Worm (Caenorhabditis elegans) whole organism, young adult: ENCODE data around the gene F32D8.5.

ENCODE experiments used
- D2030.7 ChIP-seq: fragments of 200-800 bp; sonication (Bioruptor generic); IDR thresholded peaks from 2 replicates; pipeline ENCODE4 v1.3.6; 2022; ENCODE audit warnings: missing genetic modification reagents, missing genetic modification characterization, missing compliant biosample characterization
- F22D6.2 ChIP-seq: sonication (generic microtip); optimal IDR thresholded peaks from 2 replicates; lab custom pipeline; 2016; ENCODE audit warnings: mild to moderate bottlenecking, missing genetic modification characterization, missing compliant biosample characterization
- F37B4.10 ChIP-seq: fragments of 200-800 bp; sonication (Bioruptor generic); IDR thresholded peaks from 2 replicates; pipeline ENCODE4 v1.3.6; 2022; ENCODE audit warnings: missing genetic modification characterization, missing compliant biosample characterization
- F55B11.4 ChIP-seq: sonication (generic microtip); optimal IDR thresholded peaks from 2 replicates; lab custom pipeline; 2016; ENCODE audit warnings: missing compliant biosample characterization, missing genetic modification characterization, borderline replicate concordance; ENCODE audit not compliant: insufficient read depth
- F57A8.1 ChIP-seq: fragments of 200-800 bp; sonication (Bioruptor generic); optimal IDR thresholded peaks from 2 replicates; lab custom pipeline; 2018; ENCODE audit warnings: mild to moderate bottlenecking, missing genetic modification characterization, moderate library complexity, missing compliant biosample characterization
- F57C9.4 ChIP-seq: sonication (generic microtip); optimal IDR thresholded peaks from 2 replicates; lab custom pipeline; 2017; ENCODE audit warnings: mild to moderate bottlenecking, missing genetic modification characterization, missing compliant biosample characterization
- K12H6.12 ChIP-seq: fragments of 200-800 bp; sonication (Bioruptor generic); optimal IDR thresholded peaks from 2 replicates; lab custom pipeline; 2018; ENCODE audit warnings: mild to moderate bottlenecking, missing genetic modification characterization, missing compliant biosample characterization
- T07F8.4 ChIP-seq: sonication (generic microtip); optimal IDR thresholded peaks from 2 replicates; lab custom pipeline; 2016; ENCODE audit warnings: mild to moderate bottlenecking, missing genetic modification characterization, moderate library complexity, missing compliant biosample characterization
- T26A5.8 ChIP-seq: sonication (generic microtip); optimal IDR thresholded peaks from 2 replicates; lab custom pipeline; 2016; ENCODE audit warnings: missing genetic modification characterization, missing compliant biosample characterization
- Y53F4B.3 ChIP-seq: fragments of 200-800 bp; sonication (Bioruptor generic); IDR thresholded peaks from 2 replicates; pipeline ENCODE4 v1.3.6; 2022; ENCODE audit warnings: missing genetic modification reagents, missing genetic modification characterization, missing compliant biosample characterization
- Y56A3A.18 ChIP-seq: fragments of 200-800 bp; sonication (Bioruptor generic); IDR thresholded peaks from 2 replicates; pipeline ENCODE4 v1.3.6; 2022; ENCODE audit warnings: missing genetic modification reagents, missing genetic modification characterization, missing compliant biosample characterization
- Y67H2A.10 ChIP-seq: fragments of 200-800 bp; sonication (Bioruptor generic); conservative IDR thresholded peaks from 2 replicates; pipeline ENCODE4 v1.3.6; 2022; ENCODE audit warnings: missing genetic modification reagents, missing genetic modification characterization, missing compliant biosample characterization
- ZK185.1 ChIP-seq: sonication (generic microtip); optimal IDR thresholded peaks from 2 replicates; lab custom pipeline; 2016; ENCODE audit warnings: mild to moderate bottlenecking, missing genetic modification characterization, missing compliant biosample characterization; ENCODE audit not compliant: poor library complexity, severe bottlenecking
- akir-1 ChIP-seq: fragments of 200-800 bp; sonication (Bioruptor generic); optimal IDR thresholded peaks from 2 replicates; lab custom pipeline; 2018; ENCODE audit warnings: mild to moderate bottlenecking, missing genetic modification characterization, moderate library complexity, missing compliant biosample characterization
- cebp-2 ChIP-seq: fragments of 200-800 bp; sonication (Bioruptor generic); IDR thresholded peaks from 2 replicates; pipeline ENCODE4 v1.3.6; 2022; ENCODE audit warnings: missing genetic modification characterization, missing compliant biosample characterization
- ceh-40 ChIP-seq: fragments of 200-800 bp; sonication (Bioruptor generic); IDR thresholded peaks from 2 replicates; pipeline ENCODE4 v1.3.6; 2022; ENCODE audit warnings: missing genetic modification characterization, missing compliant biosample characterization
- ceh-58 ChIP-seq: fragments of 200-800 bp; sonication (Bioruptor generic); IDR thresholded peaks from 2 replicates; pipeline ENCODE4 v1.3.6; 2022; ENCODE audit warnings: missing genetic modification characterization, missing compliant biosample characterization
- ceh-79 ChIP-seq: sonication (generic microtip); optimal IDR thresholded peaks from 2 replicates; lab custom pipeline; 2017; ENCODE audit warnings: mild to moderate bottlenecking, missing genetic modification characterization, missing compliant biosample characterization
- chd-7 ChIP-seq: sonication (generic microtip); optimal IDR thresholded peaks from 2 replicates; lab custom pipeline; 2016; ENCODE audit warnings: mild to moderate bottlenecking, missing genetic modification characterization, moderate library complexity, missing compliant biosample characterization
- dox-1 ChIP-seq: fragments of 200-800 bp; sonication (Bioruptor generic); IDR thresholded peaks from 2 replicates; pipeline ENCODE4 v1.3.6; 2022; ENCODE audit warnings: missing genetic modification reagents, missing genetic modification characterization, missing compliant biosample characterization
- egl-44 ChIP-seq: fragments of 200-800 bp; sonication (Bioruptor generic); IDR thresholded peaks from 2 replicates; pipeline ENCODE4 v1.3.6; 2022; ENCODE audit warnings: missing genetic modification reagents, missing genetic modification characterization, missing compliant biosample characterization
- fkh-3 ChIP-seq: sonication (generic microtip); optimal IDR thresholded peaks from 2 replicates; lab custom pipeline; 2016; ENCODE audit warnings: mild to moderate bottlenecking, missing genetic modification characterization, missing compliant biosample characterization
- gei-17 ChIP-seq: fragments of 200-800 bp; sonication (Bioruptor generic); optimal IDR thresholded peaks from 2 replicates; lab custom pipeline; 2018; ENCODE audit warnings: mild to moderate bottlenecking, missing genetic modification characterization, missing compliant biosample characterization
- hmg-20 ChIP-seq: fragments of 200-800 bp; sonication (Bioruptor generic); IDR thresholded peaks from 2 replicates; pipeline ENCODE4 v1.3.6; 2022; ENCODE audit warnings: missing genetic modification reagents, missing genetic modification characterization, missing compliant biosample characterization
- hrde-1 ChIP-seq: sonication (generic microtip); optimal IDR thresholded peaks from 2 replicates; lab custom pipeline; 2016; ENCODE audit warnings: missing genetic modification characterization, mild to moderate bottlenecking, missing compliant biosample characterization, moderate library complexity, missing genotype, missing genetic modification reagents, borderline replicate concordance
- hsf-1 ChIP-seq: fragments of 200-800 bp; sonication (Bioruptor generic); IDR thresholded peaks from 2 replicates; pipeline ENCODE4 v1.3.6; 2022; ENCODE audit warnings: missing genetic modification reagents, missing genetic modification characterization, missing compliant biosample characterization
- lsy-27 ChIP-seq: sonication (generic microtip); optimal IDR thresholded peaks from 2 replicates; lab custom pipeline; 2017; ENCODE audit warnings: missing genetic modification characterization, mild to moderate bottlenecking, missing compliant biosample characterization, antibody characterized with exemption, missing genotype, borderline replicate concordance; ENCODE audit not compliant: insufficient read depth
- madf-6 ChIP-seq: fragments of 200-800 bp; sonication (Bioruptor generic); IDR thresholded peaks from 2 replicates; pipeline ENCODE4 v1.3.6; 2022; ENCODE audit warnings: missing genetic modification reagents, missing genetic modification characterization, missing compliant biosample characterization
- madf-8 ChIP-seq: fragments of 200-800 bp; sonication (Bioruptor generic); conservative IDR thresholded peaks from 2 replicates; pipeline ENCODE4 v1.3.6; 2022; ENCODE audit warnings: missing genetic modification reagents, missing genetic modification characterization, missing compliant biosample characterization
- mel-28 ChIP-seq: sonication (generic microtip); optimal IDR thresholded peaks from 2 replicates; lab custom pipeline; 2016; ENCODE audit warnings: borderline replicate concordance, mild to moderate bottlenecking, missing genetic modification characterization, missing compliant biosample characterization
- mes-4 ChIP-seq: sonication (generic microtip); optimal IDR thresholded peaks from 2 replicates; lab custom pipeline; 2016; ENCODE audit warnings: missing genotype, missing genetic modification characterization, missing compliant biosample characterization
- mxl-1 ChIP-seq: sonication (generic microtip); optimal IDR thresholded peaks from 2 replicates; lab custom pipeline; 2016; ENCODE audit warnings: missing genetic modification characterization, missing compliant biosample characterization
- nfya-1 ChIP-seq: sonication (generic microtip); optimal IDR thresholded peaks from 2 replicates; lab custom pipeline; 2017; ENCODE audit warnings: antibody characterized with exemption, missing compliant biosample characterization, missing genetic modification characterization, borderline replicate concordance; ENCODE audit not compliant: insufficient read depth
- nfya-2 ChIP-seq: fragments of 200-800 bp; sonication (Bioruptor generic); IDR thresholded peaks from 2 replicates; pipeline ENCODE4 v1.3.6; 2022; ENCODE audit warnings: missing genetic modification reagents, missing genetic modification characterization, missing compliant biosample characterization
- nfyb-1 ChIP-seq: fragments of 200-800 bp; sonication (Bioruptor generic); IDR thresholded peaks from 2 replicates; pipeline ENCODE4 v1.3.6; 2022; ENCODE audit warnings: missing genetic modification reagents, missing genetic modification characterization, missing compliant biosample characterization
- nhr-179 ChIP-seq: sonication (generic microtip); optimal IDR thresholded peaks from 2 replicates; lab custom pipeline; 2016; ENCODE audit warnings: mild to moderate bottlenecking, missing genetic modification characterization, missing compliant biosample characterization
- nhr-80 ChIP-seq: sonication (generic microtip); optimal IDR thresholded peaks from 2 replicates; lab custom pipeline; 2016; ENCODE audit warnings: missing genetic modification characterization, missing compliant biosample characterization
- rcor-1 ChIP-seq: fragments of 200-800 bp; sonication (Bioruptor generic); IDR thresholded peaks from 2 replicates; pipeline ENCODE4 v1.3.6; 2022; ENCODE audit warnings: missing genetic modification reagents, missing genetic modification characterization, missing compliant biosample characterization
- rpc-1 ChIP-seq, 2 experiments: fragments of 150-350 bp in 1 of 2; sonication (generic microtip) in 1 of 2; optimal IDR thresholded peaks; 2 replicates each; lab custom pipeline; 2014 to 2018; ENCODE audit warnings: missing biosample characterization in 1 of 2, missing genetic modification characterization in 1 of 2, missing genetic modification reagents in 1 of 2, missing genotype in 1 of 2
- snpc-4 ChIP-seq, 5 experiments: fragments of 150-350 bp in 1 of 5; sonication (generic microtip) in 4 of 5; optimal IDR thresholded peaks; 2 replicates each; lab custom pipeline; 2014 to 2018; ENCODE audit warnings: missing genetic modification characterization in 5 of 5, missing biosample characterization in 3 of 5, antibody characterized with exemption in 2 of 5, mild to moderate bottlenecking in 2 of 5, missing compliant biosample characterization in 2 of 5, missing genotype in 2 of 5, moderate library complexity in 2 of 5, missing genetic modification reagents in 1 of 5
- somi-1 ChIP-seq: fragments of 200-800 bp; sonication (Bioruptor generic); optimal IDR thresholded peaks from 2 replicates; lab custom pipeline; 2018; ENCODE audit warnings: mild to moderate bottlenecking, missing genetic modification characterization, missing compliant biosample characterization
- tbx-9 ChIP-seq: sonication (generic microtip); optimal IDR thresholded peaks from 2 replicates; lab custom pipeline; 2016; ENCODE audit warnings: borderline replicate concordance, missing genetic modification characterization, inconsistent platforms, missing compliant biosample characterization
- tlf-1 ChIP-seq: fragments of 200-800 bp; sonication (Bioruptor generic); optimal IDR thresholded peaks from 2 replicates; lab custom pipeline; 2018; ENCODE audit warnings: mild to moderate bottlenecking, missing genetic modification characterization, missing compliant biosample characterization
- unc-130 ChIP-seq: sonication (generic microtip); optimal IDR thresholded peaks from 2 replicates; lab custom pipeline; 2016; ENCODE audit warnings: missing genetic modification reagents, missing genetic modification characterization, missing compliant biosample characterization
- ztf-3 ChIP-seq: fragments of 200-800 bp; sonication (Bioruptor generic); optimal IDR thresholded peaks from 2 replicates; lab custom pipeline; 2018; ENCODE audit warnings: mild to moderate bottlenecking, missing genetic modification characterization, missing compliant biosample characterization

The F32D8.5 gene

ce11 chrV:10896706-10897105, 2.1 kb downstream of the F32D8.5 start:
- TF ChIP-seq nfyb-1 = no peak
- TF ChIP-seq F55B11.4 = no peak
- no peak for TF ChIP-seq T26A5.8
- no peak for TF ChIP-seq nfya-2 (GFP tag; lab: Robert Waterston, UW)
- TF ChIP-seq hsf-1 (GFP tag; lab: Robert Waterston, UW) = no peak
- no peak for TF ChIP-seq madf-8
- no peak for TF ChIP-seq K12H6.12 (tag; lab: Kevin White, UChicago)
- TF ChIP-seq rpc-1 (optimal IDR thresholded peaks at IDR 0.05; lab: Kevin White, UChicago) = no peak
- TF ChIP-seq rpc-1 (tag; optimal IDR thresholded peaks at IDR 0.05; lab: Kevin White, UChicago) = no peak
- no peak for TF ChIP-seq gei-17 (GFP tag; lab: Kevin White, UChicago)
- TF ChIP-seq ceh-58 = 0 out of 2 replicates have a peak, but pooled peaks have one; percentile 5
- no peak for TF ChIP-seq ceh-79 (tag; lab: Kevin White, UChicago)
- 0 out of 2 replicates have a peak, but pooled peaks have one; percentile 10 for TF ChIP-seq Y56A3A.18 (GFP tag; lab: Robert Waterston, UW)
- TF ChIP-seq akir-1 (GFP tag; lab: Kevin White, UChicago) = no peak

ce11 chrV:10897106-10897171, 2.3 kb downstream of the F32D8.5 start, which contains the start of gene sec-61.G:
sec-61.G (minus strand) TSS chrV:10897143.
- TF ChIP-seq rcor-1 (GFP tag; lab: Robert Waterston, UW) = no peak
- TF ChIP-seq nhr-80 = no peak
- no peak for TF ChIP-seq nfya-1 (tag; lab: Kevin White, UChicago)
- TF ChIP-seq snpc-4 (GFP tag; optimal IDR thresholded peaks at IDR 0.05; lab: Kevin White, UChicago) = no peak
- TF ChIP-seq snpc-4 (tag; optimal IDR thresholded peaks at IDR 0.05; lab: Kevin White, UChicago) = no peak
- no peak for TF ChIP-seq F57A8.1
- TF ChIP-seq fkh-3 (tag; lab: Kevin White, UChicago) = no peak
- TF ChIP-seq mes-4 (tag; lab: Kevin White, UChicago) = no peak
- TF ChIP-seq akir-1 (GFP tag; lab: Kevin White, UChicago) = no peak

DNA sequence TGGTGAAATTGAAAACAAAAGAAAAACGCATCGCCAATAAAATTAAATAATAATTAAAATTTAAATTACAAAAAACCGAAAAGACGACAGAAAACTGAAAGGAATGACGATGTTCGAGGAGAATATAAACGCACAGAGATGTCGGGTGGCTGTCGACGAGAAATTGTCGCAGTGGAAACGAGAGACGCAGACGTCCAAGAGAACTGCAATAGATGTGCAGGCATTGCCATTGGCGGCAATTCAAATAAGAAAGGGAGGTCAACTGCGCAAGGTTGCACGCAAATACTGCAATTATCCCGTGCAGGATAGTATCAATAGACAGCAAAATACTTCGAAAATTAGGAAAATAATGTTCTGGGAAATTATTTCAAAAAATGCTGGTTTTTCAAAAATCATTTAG, 2.6 kb downstream of the F32D8.5 start:
- TF ChIP-seq F22D6.2 (tag; lab: Kevin White, UChicago) (peak; percentile 91), F37B4.10 (0 out of 2 replicates have a peak, but pooled peaks have one; percentile 90), lsy-27 (no peak), ztf-3 (peak; percentile 94), chd-7 (tag; lab: Kevin White, UChicago) (peak; percentile 97), mel-28 (tag; lab: Kevin White, UChicago) (peak; percentile 1), Y67H2A.10 (GFP tag; lab: Robert Waterston, UW) (peak; percentile 91), snpc-4 (GFP tag; optimal IDR thresholded peaks at IDR 0.05; lab: Kevin White, UChicago) (peak; percentile 81), snpc-4 (tag; optimal IDR thresholded peaks at IDR 0.05; lab: Kevin White, UChicago) (peak; percentile 90 to 93 (median 91)), cebp-2 (GFP tag; lab: Robert Waterston, UW) (peak; percentile 89; the same call in 1 of the 2 replicates), hrde-1 (peak; percentile 88), gei-17 (GFP tag; lab: Kevin White, UChicago) (peak; percentile 82), tlf-1 (GFP tag; lab: Kevin White, UChicago) (peak; percentile 99), rcor-1 (GFP tag; lab: Robert Waterston, UW) (peak; percentile 96), madf-6 (GFP tag; lab: Robert Waterston, UW) (peak; percentile 94), ZK185.1 (tag; lab: Kevin White, UChicago) (peak; percentile 97), somi-1 (GFP tag; lab: Kevin White, UChicago) (peak; percentile 95), rpc-1 (optimal IDR thresholded peaks at IDR 0.05; lab: Kevin White, UChicago) (no peak), rpc-1 (tag; optimal IDR thresholded peaks at IDR 0.05; lab: Kevin White, UChicago) (no peak), dox-1 (peak; percentile 99), tbx-9 (tag; lab: Kevin White, UChicago) (no peak), mes-4 (tag; lab: Kevin White, UChicago) (peak; percentile 14), Y53F4B.3 (GFP tag; lab: Robert Waterston, UW) (peak; percentile 75; the same call in 1 of the 2 replicates), nhr-179 (tag; lab: Kevin White, UChicago) (no peak), unc-130 (GFP tag; lab: Kevin White, UChicago) (peak; percentile 96), hmg-20 (GFP tag; lab: Robert Waterston, UW) (peak; percentile 94), ceh-40 (GFP tag; lab: Robert Waterston, UW) (peak; percentile 87), T07F8.4 (tag; lab: Kevin White, UChicago) (peak; percentile 81), egl-44 (GFP tag; lab: Robert Waterston, UW) (peak; percentile 70; the same call in 1 of the 2 replicates), mxl-1 (tag; lab: Kevin White, UChicago) (no peak), D2030.7 (GFP tag; lab: Robert Waterston, UW) (peak; percentile 95), F57C9.4 (peak; percentile 82)
